Fruit fly (Drosophila melanogaster) whole organism, embryonic: Measurements from ENCODE around the gene CG5214.

ENCODE experiments used
- BEAF-32 ChIP-seq: fragments of 200-800 bp; sonication (Bioruptor generic); optimal IDR thresholded peaks from 3 replicates; lab custom pipeline; 2017; ENCODE audit warnings: missing biosample characterization, missing genetic modification characterization, mild to moderate bottlenecking, moderate library complexity, missing genetic modification reagents
- CG10321 ChIP-seq: fragments of 200-800 bp; sonication (Bioruptor generic); IDR thresholded peaks from 2 replicates; pipeline ENCODE4 v1.3.6; 2022; ENCODE audit warnings: missing biosample characterization, missing genetic modification characterization
- CG11085 ChIP-seq: fragments of 200-800 bp; sonication (Bioruptor generic); IDR thresholded peaks from 2 replicates; pipeline ENCODE4 v1.3.6; 2022; ENCODE audit warnings: missing biosample characterization, missing genetic modification characterization
- CG12769 ChIP-seq: fragments of 200-800 bp; sonication (Bioruptor generic); optimal IDR thresholded peaks from 2 replicates; lab custom pipeline; 2019; ENCODE audit warnings: missing biosample characterization, mild to moderate bottlenecking, missing genetic modification characterization, moderate library complexity
- CG15011 ChIP-seq: fragments of 200-800 bp; sonication (Bioruptor generic); optimal IDR thresholded peaks from 3 replicates; lab custom pipeline; 2018; ENCODE audit warnings: missing biosample characterization, mild to moderate bottlenecking, missing genetic modification characterization
- CG30403 ChIP-seq: fragments of 200-800 bp; sonication (Bioruptor generic); optimal IDR thresholded peaks from 3 replicates; lab custom pipeline; 2016; ENCODE audit warnings: missing biosample characterization, missing genetic modification characterization
- CG31224 ChIP-seq: fragments of 200-800 bp; sonication (Bioruptor generic); IDR thresholded peaks from 2 replicates; pipeline ENCODE4 v1.3.6; 2022; ENCODE audit warnings: missing biosample characterization, missing genetic modification characterization
- CG34224 ChIP-seq: fragments of 200-800 bp; sonication (Bioruptor generic); IDR thresholded peaks from 3 replicates; pipeline ENCODE4 v1.3.6; 2022; ENCODE audit warnings: missing biosample characterization, missing genetic modification characterization; ENCODE audit not compliant: partially characterized antibody
- CG7987 ChIP-seq: fragments of 200-800 bp; sonication (Bioruptor generic); optimal IDR thresholded peaks from 2 replicates; lab custom pipeline; 2018; ENCODE audit warnings: missing biosample characterization, mild to moderate bottlenecking, missing genetic modification characterization, moderate library complexity
- CG8944 ChIP-seq: fragments of 200-800 bp; sonication (Bioruptor generic); optimal IDR thresholded peaks from 3 replicates; lab custom pipeline; 2016; ENCODE audit warnings: missing biosample characterization, missing genetic modification characterization
- Deaf1 ChIP-seq: fragments of 200-800 bp; optimal IDR thresholded peaks from 3 replicates; lab custom pipeline; 2019; ENCODE audit warnings: missing biosample characterization, mild to moderate bottlenecking, missing genetic modification characterization, moderate library complexity
- Drgx ChIP-seq: fragments of 200-800 bp; sonication (Bioruptor generic); IDR thresholded peaks from 2 replicates; pipeline ENCODE4 v1.3.6; 2022; ENCODE audit warnings: missing biosample characterization, missing genetic modification characterization
- Elba2 ChIP-seq: fragments of 200-800 bp; sonication (Bioruptor generic); optimal IDR thresholded peaks from 3 replicates; lab custom pipeline; 2016; ENCODE audit warnings: missing biosample characterization, missing genetic modification characterization
- Fer3 ChIP-seq: fragments of 200-800 bp; sonication (Bioruptor generic); optimal IDR thresholded peaks from 2 replicates; lab custom pipeline; 2018; ENCODE audit warnings: missing biosample characterization, mild to moderate bottlenecking, missing genetic modification characterization, moderate library complexity
- Hr39 ChIP-seq: fragments of >200 bp; optimal IDR thresholded peaks from 2 replicates; lab custom pipeline; 2017
- Jarid2 ChIP-seq: fragments of 200-800 bp; sonication (Bioruptor generic); optimal IDR thresholded peaks from 3 replicates; lab custom pipeline; 2017; ENCODE audit warnings: mild to moderate bottlenecking, missing biosample characterization, missing genetic modification reagents, missing genetic modification characterization
- Lhr ChIP-seq: fragments of 200-800 bp; sonication (Bioruptor generic); optimal IDR thresholded peaks from 3 replicates; lab custom pipeline; 2017; ENCODE audit warnings: mild to moderate bottlenecking, missing biosample characterization, missing genetic modification reagents, missing genetic modification characterization
- Oli ChIP-seq: fragments of 200-800 bp; sonication (Bioruptor generic); optimal IDR thresholded peaks from 2 replicates; lab custom pipeline; 2018; ENCODE audit warnings: missing biosample characterization, mild to moderate bottlenecking, missing genetic modification characterization, moderate library complexity
- Opbp ChIP-seq: fragments of 200-800 bp; sonication (Bioruptor generic); IDR thresholded peaks from 3 replicates; pipeline ENCODE4 v1.3.6; 2022; ENCODE audit warnings: missing biosample characterization, missing genetic modification characterization; ENCODE audit not compliant: partially characterized antibody
- Sry-β ChIP-seq: fragments of 200-800 bp; sonication (Bioruptor generic); optimal IDR thresholded peaks from 2 replicates; lab custom pipeline; 2018; ENCODE audit warnings: missing biosample characterization, mild to moderate bottlenecking, missing genetic modification characterization, moderate library complexity
- Tbp ChIP-seq: fragments of >200 bp; optimal IDR thresholded peaks from 2 replicates; lab custom pipeline; 2018; ENCODE audit warnings: missing biosample characterization, missing genetic modification characterization
- abd-A ChIP-seq: fragments of 200-800 bp; sonication (Bioruptor generic); optimal IDR thresholded peaks from 3 replicates; lab custom pipeline; 2019; ENCODE audit warnings: missing biosample characterization, mild to moderate bottlenecking, missing genetic modification characterization, moderate library complexity
- bab2 ChIP-seq: fragments of 200-800 bp; sonication (Bioruptor generic); optimal IDR thresholded peaks from 2 replicates; lab custom pipeline; 2016; ENCODE audit warnings: missing biosample characterization, missing genetic modification characterization
- btn ChIP-seq: fragments of 200-800 bp; sonication (Bioruptor generic); optimal IDR thresholded peaks from 2 replicates; lab custom pipeline; 2016; ENCODE audit warnings: missing biosample characterization, missing genetic modification characterization
- cad ChIP-seq: fragments of >200 bp; optimal IDR thresholded peaks from 2 replicates; lab custom pipeline; 2017; ENCODE audit warnings: missing biosample characterization, missing genetic modification characterization
- crc ChIP-seq: fragments of 200-800 bp; sonication (Bioruptor generic); optimal IDR thresholded peaks from 2 replicates; lab custom pipeline; 2016; ENCODE audit warnings: missing biosample characterization, missing genetic modification characterization
- dmrt99B ChIP-seq: fragments of 200-800 bp; sonication (Bioruptor generic); optimal IDR thresholded peaks from 2 replicates; lab custom pipeline; 2018; ENCODE audit warnings: missing biosample characterization, mild to moderate bottlenecking, missing genetic modification characterization, moderate library complexity
- esg ChIP-seq: fragments of 200-800 bp; sonication (Bioruptor generic); conservative IDR thresholded peaks from 2 replicates; pipeline ENCODE4 v1.3.6; 2022; ENCODE audit warnings: missing biosample characterization, missing genetic modification characterization
- fd3F ChIP-seq: fragments of 200-800 bp; sonication (Bioruptor generic); optimal IDR thresholded peaks from 2 replicates; lab custom pipeline; 2018; ENCODE audit warnings: missing biosample characterization, mild to moderate bottlenecking, missing genetic modification characterization, moderate library complexity
- ham ChIP-seq: fragments of 200-800 bp; sonication (Bioruptor generic); IDR thresholded peaks from 2 replicates; pipeline ENCODE4 v1.3.6; 2022; ENCODE audit warnings: missing biosample characterization, missing genetic modification characterization
- hbn ChIP-seq: fragments of 200-800 bp; sonication (Bioruptor generic); IDR thresholded peaks from 2 replicates; pipeline ENCODE4 v1.3.6; 2022; ENCODE audit warnings: missing biosample characterization, missing genetic modification characterization; ENCODE audit not compliant: partially characterized antibody
- hkb ChIP-seq, 2 experiments: fragments of 200-800 bp in 1 of 2; fragments of >200 bp in 1 of 2; sonication (Bioruptor generic) in 1 of 2; IDR thresholded peaks in 1 of 2; optimal IDR thresholded peaks in 1 of 2; 2 replicates each; pipeline versions ENCODE4 v1.3.6 to Lab custom; 2017 to 2022; ENCODE audit warnings: missing biosample characterization in 1 of 2, missing genetic modification characterization in 1 of 2
- jumu ChIP-seq: fragments of 200-800 bp; sonication (Bioruptor generic); optimal IDR thresholded peaks from 3 replicates; lab custom pipeline; 2016; ENCODE audit warnings: missing biosample characterization, missing genetic modification characterization
- knrl ChIP-seq: fragments of 200-800 bp; sonication (Bioruptor generic); IDR thresholded peaks from 3 replicates; pipeline ENCODE4 v1.3.6; 2022; ENCODE audit warnings: missing biosample characterization, missing genetic modification characterization; ENCODE audit not compliant: partially characterized antibody
- nerfin-2 ChIP-seq: fragments of 200-800 bp; sonication (Bioruptor generic); IDR thresholded peaks from 2 replicates; pipeline ENCODE4 v1.3.6; 2022; ENCODE audit warnings: missing biosample characterization, missing genetic modification characterization; ENCODE audit not compliant: partially characterized antibody
- pita ChIP-seq: fragments of 200-800 bp; sonication (Bioruptor generic); optimal IDR thresholded peaks from 2 replicates; lab custom pipeline; 2017; ENCODE audit warnings: missing biosample characterization, mild to moderate bottlenecking, missing genetic modification characterization
- prd ChIP-seq, 3 experiments: fragments of >200 bp in 2 of 3; fragments of 200-800 bp in 1 of 3; sonication (Bioruptor generic) in 1 of 3; optimal IDR thresholded peaks in 2 of 3; IDR thresholded peaks in 1 of 3; 2 replicates in 2 of 3; 3 replicates in 1 of 3; pipeline versions ENCODE4 v1.3.6 to Lab custom; 2017 to 2022; ENCODE audit warnings: missing biosample characterization in 1 of 3, missing genetic modification characterization in 1 of 3
- vfl ChIP-seq: fragments of 200-800 bp; sonication (Bioruptor generic); optimal IDR thresholded peaks from 2 replicates; lab custom pipeline; 2016; ENCODE audit warnings: missing biosample characterization, missing genetic modification characterization
- z ChIP-seq: fragments of 200-800 bp; sonication (Bioruptor generic); IDR thresholded peaks from 3 replicates; pipeline ENCODE4 v1.3.6; 2022; ENCODE audit warnings: missing biosample characterization, missing genetic modification characterization
- zf30C ChIP-seq: fragments of 200-800 bp; sonication (Bioruptor generic); optimal IDR thresholded peaks from 3 replicates; lab custom pipeline; 2018; ENCODE audit warnings: missing biosample characterization, mild to moderate bottlenecking, missing genetic modification characterization

The CG5214 gene

dm6 chr3R:11196648-11197388 is 47.3 kb upstream of the CG5214 start (continued):
- peak; percentile 98 for TF ChIP-seq fd3F
- TF ChIP-seq CG31224 (GFP tag; lab: Robert Waterston, UW): peak; percentile 96
- no peak for TF ChIP-seq CG34224 (GFP tag; lab: Robert Waterston, UW)
- TF ChIP-seq nerfin-2 (GFP tag; lab: Robert Waterston, UW): no peak
- peak; percentile 98 for TF ChIP-seq Drgx
- TF ChIP-seq Oli (tag; lab: Kevin White, UChicago): peak; percentile 99
- TF ChIP-seq zf30C (GFP tag; lab: Kevin White, UChicago): no peak
- no peak for TF ChIP-seq cad (GFP tag; lab: Kevin White, UChicago)
- peak; percentile 93 for TF ChIP-seq CG7987 (GFP tag; lab: Kevin White, UChicago)
- peak; percentile 91 for TF ChIP-seq Jarid2
- peak; percentile 78 for TF ChIP-seq CG8944
- no peak for TF ChIP-seq Hr39
- no peak for TF ChIP-seq hkb (optimal IDR thresholded peaks at IDR 0.05; lab: Kevin White, UChicago)
- TF ChIP-seq hkb (GFP tag; IDR thresholded peaks at IDR 0.05; lab: Robert Waterston, UW): peak; percentile 98
- peak; percentile 10 for TF ChIP-seq btn (GFP tag; lab: Kevin White, UChicago)
- peak; percentile 98 for TF ChIP-seq Fer3 (tag; lab: Kevin White, UChicago)
- peak; percentile 93 for TF ChIP-seq Lhr
- peak; percentile 99 for TF ChIP-seq esg (GFP tag; lab: Robert Waterston, UW)
- peak; percentile 100 for TF ChIP-seq dmrt99B (tag; lab: Kevin White, UChicago)
- TF ChIP-seq CG10321 (GFP tag; lab: Robert Waterston, UW): peak; percentile 79
- no peak for TF ChIP-seq pita
- TF ChIP-seq bab2 (GFP tag; lab: Kevin White, UChicago): peak; percentile 98
- TF ChIP-seq z: 0 out of 3 replicates have a peak, but pooled peaks have one; percentile 35
- peak; percentile 98 for TF ChIP-seq abd-A
- peak; percentile 85 for TF ChIP-seq jumu (GFP tag; lab: Kevin White, UChicago)
- TF ChIP-seq knrl: no peak
- TF ChIP-seq Opbp: no peak
- no peak for TF ChIP-seq Elba2 (GFP tag; lab: Kevin White, UChicago)
- TF ChIP-seq Sry-β (GFP tag; lab: Kevin White, UChicago): peak; percentile 64
- peak; percentile 91 for TF ChIP-seq ham (GFP tag; lab: Robert Waterston, UW)
- peak; percentile 14 for TF ChIP-seq BEAF-32 (GFP tag; lab: Kevin White, UChicago)
- TF ChIP-seq CG11085 (GFP tag; lab: Robert Waterston, UW): peak; percentile 96
- no peak for TF ChIP-seq prd (optimal IDR thresholded peaks at IDR 0.05; lab: Kevin White, UChicago)
- peak; percentile 98 for TF ChIP-seq prd (GFP tag; IDR thresholded peaks at IDR 0.05; lab: Robert Waterston, UW)
- no peak for TF ChIP-seq Tbp (GFP tag; lab: Kevin White, UChicago)
- TF ChIP-seq vfl (GFP tag; lab: Kevin White, UChicago): peak; percentile 76
- TF ChIP-seq CG15011: peak; percentile 98
- peak; percentile 76 for TF ChIP-seq Deaf1 (tag; lab: Kevin White, UChicago)
- TF ChIP-seq CG30403 (GFP tag; lab: Kevin White, UChicago): peak; percentile 99
- TF ChIP-seq hbn (GFP tag; lab: Robert Waterston, UW): no peak
- TF ChIP-seq CG12769: peak; percentile 82
- TF ChIP-seq crc: peak; percentile 65
